Worm (Caenorhabditis elegans): Measurements from ENCODE around the gene C46F9.6.

C46F9.6 gene

ce11 chrII:1886379-1886778, 11.7 kb upstream of the C46F9.6 start, which contains the start of gene math-7:
Gene math-7 (minus strand): TSS chrII:1886479.
- no peak for TF ChIP-seq lin-13 (GFP tag; optimal IDR thresholded peaks at IDR 0.05)
- no peak for TF ChIP-seq ceh-16 (tag; optimal IDR thresholded peaks at IDR 0.05)
- no peak for TF ChIP-seq peb-1 (tag; optimal IDR thresholded peaks at IDR 0.05)
- no peak for TF ChIP-seq ZK546.5 (tag; optimal IDR thresholded peaks at IDR 0.05)
- TF ChIP-seq blmp-1 (tag; optimal IDR thresholded peaks at IDR 0.05; ENCODE audit: insufficient read depth), result no peak
- no peak for TF ChIP-seq nhr-10 (tag; optimal IDR thresholded peaks at IDR 0.05)
- no peak for TF ChIP-seq unc-39 (tag; optimal IDR thresholded peaks at IDR 0.05)
- no peak for TF ChIP-seq alr-1 (tag; optimal IDR thresholded peaks at IDR 0.05)
- TF ChIP-seq F13H6.1 (tag; optimal IDR thresholded peaks at IDR 0.05), result no peak
- no peak for TF ChIP-seq sem-4 (tag; optimal IDR thresholded peaks at IDR 0.05)
- TF ChIP-seq ztf-4 (tag; optimal IDR thresholded peaks at IDR 0.05), result no peak
- TF ChIP-seq gmeb-1 (tag; optimal IDR thresholded peaks at IDR 0.05), result no peak
- no peak for TF ChIP-seq ztf-1 (GFP tag; conservative IDR thresholded peaks at IDR 0.05)
- TF ChIP-seq mab-5 (tag; optimal IDR thresholded peaks at IDR 0.05), result no peak
- TF ChIP-seq skn-1 (tag; optimal IDR thresholded peaks at IDR 0.05), result no peak
- TF ChIP-seq elt-3 (tag; optimal IDR thresholded peaks at IDR 0.05), result no peak
- no peak for TF ChIP-seq mbf-1 (tag; optimal IDR thresholded peaks at IDR 0.05)

ce11 chrII:1889071-1889470, 9.0 kb upstream of the C46F9.6 start, which contains the start of gene math-8:
Gene math-8 (minus strand): TSS chrII:1889171.
- TF ChIP-seq nhr-23 (tag; optimal IDR thresholded peaks at IDR 0.05) (no peak), zag-1 (tag; optimal IDR thresholded peaks at IDR 0.05) (no peak), ztf-4 (tag; optimal IDR thresholded peaks at IDR 0.05) (no peak), peb-1 (tag; optimal IDR thresholded peaks at IDR 0.05) (no peak), ztf-11 (tag; optimal IDR thresholded peaks at IDR 0.05) (no peak), ama-1 (optimal IDR thresholded peaks at IDR 0.05) (no peak), sma-3 (GFP tag; optimal IDR thresholded peaks at IDR 0.05) (no peak), unc-62 (GFP tag; optimal IDR thresholded peaks at IDR 0.05) (no peak), ceh-16 (tag; optimal IDR thresholded peaks at IDR 0.05) (no peak), nhr-10 (tag; optimal IDR thresholded peaks at IDR 0.05) (no peak), nhr-129 (tag; optimal IDR thresholded peaks at IDR 0.05) (no peak), nhr-237 (tag; optimal IDR thresholded peaks at IDR 0.05) (no peak), R02D3.7 (tag; optimal IDR thresholded peaks at IDR 0.05) (no peak), lin-11 (tag; optimal IDR thresholded peaks at IDR 0.05) (no peak), unc-55 (GFP tag; optimal IDR thresholded peaks at IDR 0.05) (no peak), aly-2 (tag; optimal IDR thresholded peaks at IDR 0.05) (no peak), ceh-82 (tag; optimal IDR thresholded peaks at IDR 0.05) (no peak), alr-1 (tag; optimal IDR thresholded peaks at IDR 0.05) (no peak), Y55F3AM.14 (GFP tag; optimal IDR thresholded peaks at IDR 0.05) (no peak), snpc-4 (tag; optimal IDR thresholded peaks at IDR 0.05) (no peak)

- TF ChIP-seq nhr-10 (tag; optimal IDR thresholded peaks at IDR 0.05) (no peak), unc-39 (tag; optimal IDR thresholded peaks at IDR 0.05) (no peak), R02D3.7 (tag; optimal IDR thresholded peaks at IDR 0.05) (no peak), sma-9 (GFP tag; optimal IDR thresholded peaks at IDR 0.05) (no peak), sma-9 (tag; optimal IDR thresholded peaks at IDR 0.05) (no peak), peb-1 (tag; optimal IDR thresholded peaks at IDR 0.05) (no peak), blmp-1 (tag; optimal IDR thresholded peaks at IDR 0.05; ENCODE audit: insufficient read depth) (no peak), nhr-21 (tag; optimal IDR thresholded peaks at IDR 0.05) (no peak), nhr-77 (tag; optimal IDR thresholded peaks at IDR 0.05) (no peak), F13H6.1 (tag; optimal IDR thresholded peaks at IDR 0.05) (no peak), nhr-25 (tag; optimal IDR thresholded peaks at IDR 0.05) (no peak), alr-1 (tag; optimal IDR thresholded peaks at IDR 0.05) (no peak), ztf-1 (GFP tag; conservative IDR thresholded peaks at IDR 0.05) (no peak), snpc-4 (tag; optimal IDR thresholded peaks at IDR 0.05) (no peak), sem-4 (tag; optimal IDR thresholded peaks at IDR 0.05) (no peak)
Observed at ce11 chrII:1890682-1891081, 7.4 kb upstream of the C46F9.6 start, which contains the start of gene math-9. Gene math-9 (minus strand): TSS chrII:1890782.

ce11 chrII:1893912-1894311, 4.1 kb upstream of the C46F9.6 start, which contains the start of gene C16C4.1:
Gene C16C4.1 (plus strand): TSS chrII:1894212.
- TF ChIP-seq ZK546.5 (tag; optimal IDR thresholded peaks at IDR 0.05), result no peak
- TF ChIP-seq dmd-4 (tag; optimal IDR thresholded peaks at IDR 0.05), result no peak
- no peak for TF ChIP-seq aly-2 (tag; optimal IDR thresholded peaks at IDR 0.05)
- TF ChIP-seq unc-39 (tag; optimal IDR thresholded peaks at IDR 0.05), result no peak
- TF ChIP-seq sma-9 (GFP tag; optimal IDR thresholded peaks at IDR 0.05), result no peak
- no peak for TF ChIP-seq sma-9 (tag; optimal IDR thresholded peaks at IDR 0.05)
- TF ChIP-seq elt-3 (tag; optimal IDR thresholded peaks at IDR 0.05), result no peak
- no peak for TF ChIP-seq snpc-4 (tag; optimal IDR thresholded peaks at IDR 0.05)
- no peak for TF ChIP-seq sem-4 (tag; optimal IDR thresholded peaks at IDR 0.05)
- TF ChIP-seq nhr-6 (tag; optimal IDR thresholded peaks at IDR 0.05), result no peak
- TF ChIP-seq ztf-4 (tag; optimal IDR thresholded peaks at IDR 0.05), result no peak
